Worm (Caenorhabditis elegans) whole organism, L1 larva: ENCODE data around the gene farl-11.
A peak's percentile ranks its signal among the peaks of the same experiment; 100 is the strongest.

Source experiments
- C16A3.4 ChIP-seq: fragments of 150-350 bp; optimal IDR thresholded peaks from 2 replicates; lab custom pipeline; 2014; ENCODE audit warnings: missing biosample characterization, missing genetic modification characterization
- F16B12.6 ChIP-seq: fragments of 150-350 bp; optimal IDR thresholded peaks from 2 replicates; lab custom pipeline; 2014; ENCODE audit warnings: missing biosample characterization, missing genetic modification characterization
- aly-2 ChIP-seq: fragments of 150-350 bp; optimal IDR thresholded peaks from 2 replicates; lab custom pipeline; 2014; ENCODE audit warnings: missing biosample characterization, missing genetic modification characterization
- ama-1 ChIP-seq: fragments of 150-350 bp; optimal IDR thresholded peaks from 2 replicates; lab custom pipeline; 2014
- blmp-1 ChIP-seq: fragments of 150-350 bp; optimal IDR thresholded peaks from 2 replicates; lab custom pipeline; 2014; ENCODE audit warnings: missing biosample characterization, missing genetic modification characterization
- ceh-63 ChIP-seq: fragments of 200-800 bp; sonication (Bioruptor generic); optimal IDR thresholded peaks from 2 replicates; lab custom pipeline; 2018; ENCODE audit warnings: mild to moderate bottlenecking, missing genetic modification characterization, missing compliant biosample characterization
- ceh-82 ChIP-seq, 3 experiments: fragments of 150-350 bp in 1 of 3; sonication (generic microtip) in 2 of 3; optimal IDR thresholded peaks; 2 replicates each; lab custom pipeline; 2014 to 2017; ENCODE audit warnings: missing biosample characterization in 3 of 3, missing genetic modification characterization in 3 of 3
- ceh-88 ChIP-seq: fragments of 200-800 bp; sonication (Bioruptor generic); IDR thresholded peaks from 2 replicates; pipeline ENCODE4 v1.3.6; 2022; ENCODE audit warnings: missing genetic modification characterization, missing compliant biosample characterization
- dsc-1 ChIP-seq: sonication (generic microtip); optimal IDR thresholded peaks from 2 replicates; lab custom pipeline; 2016; ENCODE audit warnings: mild to moderate bottlenecking, missing genetic modification characterization, missing compliant biosample characterization
- efl-1 ChIP-seq, 4 experiments: fragments of 150-350 bp; optimal IDR thresholded peaks in 3 of 4; peaks in 1 of 4; 1 replicate in 1 of 4; 2 replicates in 3 of 4; lab custom pipeline; 2014; ENCODE audit warnings: missing biosample characterization in 2 of 4, missing genetic modification characterization in 2 of 4, missing genetic modification reagents in 2 of 4
- elt-2 ChIP-seq: sonication (generic microtip); optimal IDR thresholded peaks from 2 replicates; lab custom pipeline; 2016; ENCODE audit warnings: missing genetic modification characterization, mild to moderate bottlenecking, inconsistent platforms, missing compliant biosample characterization, missing genetic modification reagents
- elt-3 ChIP-seq, 6 experiments: fragments of 150-350 bp in 1 of 6; sonication (generic microtip); optimal IDR thresholded peaks; 2 replicates each; lab custom pipeline; 2017 to 2018; ENCODE audit warnings: missing biosample characterization in 6 of 6, missing genetic modification characterization in 6 of 6, inconsistent platforms in 1 of 6
- fkh-10 ChIP-seq: sonication (generic microtip); optimal IDR thresholded peaks from 2 replicates; lab custom pipeline; 2017; ENCODE audit warnings: missing biosample characterization, missing genetic modification reagents, missing genetic modification characterization
- fkh-8 ChIP-seq: sonication (generic microtip); optimal IDR thresholded peaks from 2 replicates; lab custom pipeline; 2016; ENCODE audit warnings: mild to moderate bottlenecking, missing genetic modification characterization, missing compliant biosample characterization
- fos-1 ChIP-seq: fragments of 150-350 bp; optimal IDR thresholded peaks from 2 replicates; lab custom pipeline; 2014; ENCODE audit warnings: missing biosample characterization, missing genetic modification characterization
- hlh-4 ChIP-seq: sonication (generic microtip); optimal IDR thresholded peaks from 2 replicates; lab custom pipeline; 2016; ENCODE audit warnings: mild to moderate bottlenecking, missing genetic modification characterization, missing compliant biosample characterization
- hpl-2 ChIP-seq: fragments of 150-350 bp; optimal IDR thresholded peaks from 2 replicates; lab custom pipeline; 2014; ENCODE audit warnings: missing biosample characterization, missing genetic modification reagents, missing genetic modification characterization
- irx-1 ChIP-seq: sonication (generic microtip); optimal IDR thresholded peaks from 2 replicates; lab custom pipeline; 2016; ENCODE audit warnings: missing genetic modification characterization, missing compliant biosample characterization
- isw-1 ChIP-seq: fragments of 200-800 bp; sonication (Bioruptor generic); IDR thresholded peaks from 2 replicates; pipeline ENCODE4 v1.3.6; 2022; ENCODE audit warnings: missing genetic modification characterization, missing compliant biosample characterization
- jun-1 ChIP-seq: fragments of 150-350 bp; optimal IDR thresholded peaks from 2 replicates; lab custom pipeline; 2014; ENCODE audit warnings: missing biosample characterization, missing genetic modification reagents, missing genetic modification characterization
- lin-13 ChIP-seq: fragments of 150-350 bp; optimal IDR thresholded peaks from 2 replicates; lab custom pipeline; 2014; ENCODE audit warnings: missing biosample characterization, missing genetic modification reagents, missing genetic modification characterization
- lin-14 ChIP-seq: fragments of 200-800 bp; sonication (Bioruptor generic); optimal IDR thresholded peaks from 2 replicates; lab custom pipeline; 2018; ENCODE audit warnings: mild to moderate bottlenecking, missing genetic modification characterization, moderate library complexity, missing compliant biosample characterization
- lin-15B ChIP-seq: fragments of 150-350 bp; sonication (generic microtip); optimal IDR thresholded peaks from 3 replicates; lab custom pipeline; 2014; ENCODE audit warnings: missing biosample characterization, missing genetic modification characterization
- lin-35 ChIP-seq, 2 experiments: fragments of 150-350 bp; optimal IDR thresholded peaks; 2 replicates each; lab custom pipeline; 2014; ENCODE audit warnings: missing biosample characterization in 2 of 2, missing genetic modification characterization in 2 of 2, missing genetic modification reagents in 2 of 2
- lin-39 ChIP-seq: fragments of 150-350 bp; optimal IDR thresholded peaks from 2 replicates; lab custom pipeline; 2014; ENCODE audit warnings: missing biosample characterization, missing genetic modification reagents, missing genetic modification characterization
- lir-3 ChIP-seq: sonication (generic microtip); optimal IDR thresholded peaks from 2 replicates; lab custom pipeline; 2016; ENCODE audit warnings: mild to moderate bottlenecking, missing genetic modification characterization, moderate library complexity, missing compliant biosample characterization; ENCODE audit not compliant: poor library complexity
- lsy-2 ChIP-seq, 2 experiments: fragments of 150-350 bp; optimal IDR thresholded peaks; 2 replicates each; lab custom pipeline; 2014; ENCODE audit warnings: missing biosample characterization in 2 of 2, missing genetic modification characterization in 2 of 2
- mdl-1 ChIP-seq, 2 experiments: fragments of 150-350 bp; optimal IDR thresholded peaks; 2 replicates each; lab custom pipeline; 2014 to 2017; ENCODE audit warnings: missing biosample characterization in 2 of 2, missing genetic modification characterization in 2 of 2, inconsistent platforms in 1 of 2
- mef-2 ChIP-seq: fragments of 150-350 bp; optimal IDR thresholded peaks from 2 replicates; lab custom pipeline; 2014; ENCODE audit warnings: missing biosample characterization, missing genetic modification characterization
- nhr-19 ChIP-seq: fragments of 200-800 bp; sonication (Bioruptor generic); conservative IDR thresholded peaks from 2 replicates; pipeline ENCODE4 v1.3.6; 2022; ENCODE audit warnings: missing genetic modification characterization, missing compliant biosample characterization
- nhr-20 ChIP-seq: sonication (generic microtip); optimal IDR thresholded peaks from 2 replicates; lab custom pipeline; 2016; ENCODE audit warnings: mild to moderate bottlenecking, missing genetic modification characterization, missing compliant biosample characterization
- nhr-237 ChIP-seq: fragments of 150-350 bp; optimal IDR thresholded peaks from 2 replicates; lab custom pipeline; 2014; ENCODE audit warnings: missing biosample characterization, missing genetic modification characterization
- nhr-28 ChIP-seq: fragments of 150-350 bp; optimal IDR thresholded peaks from 2 replicates; lab custom pipeline; 2014; ENCODE audit warnings: missing biosample characterization, missing genetic modification characterization
- nhr-47 ChIP-seq: sonication (generic microtip); optimal IDR thresholded peaks from 2 replicates; lab custom pipeline; 2016; ENCODE audit warnings: mild to moderate bottlenecking, missing genetic modification characterization, moderate library complexity, missing compliant biosample characterization
- nhr-71 ChIP-seq: sonication (generic microtip); optimal IDR thresholded peaks from 2 replicates; lab custom pipeline; 2016; ENCODE audit warnings: mild to moderate bottlenecking, missing genetic modification characterization, moderate library complexity, missing compliant biosample characterization
- nhr-84 ChIP-seq: sonication (generic microtip); optimal IDR thresholded peaks from 2 replicates; lab custom pipeline; 2017; ENCODE audit warnings: missing biosample characterization, missing genetic modification characterization
- nhr-90 ChIP-seq: sonication (generic microtip); optimal IDR thresholded peaks from 2 replicates; lab custom pipeline; 2016; ENCODE audit warnings: mild to moderate bottlenecking, missing genetic modification characterization, missing compliant biosample characterization; ENCODE audit not compliant: poor library complexity
- pag-3 ChIP-seq: sonication (generic microtip); optimal IDR thresholded peaks from 2 replicates; lab custom pipeline; 2017; ENCODE audit warnings: missing genetic modification characterization, mild to moderate bottlenecking, missing compliant biosample characterization, antibody characterized with exemption, borderline replicate concordance; ENCODE audit not compliant: insufficient read depth
- skn-1 ChIP-seq: fragments of 150-350 bp; optimal IDR thresholded peaks from 2 replicates; lab custom pipeline; 2014; ENCODE audit warnings: missing biosample characterization, missing genetic modification characterization
- snpc-4 ChIP-seq: fragments of 150-350 bp; optimal IDR thresholded peaks from 2 replicates; lab custom pipeline; 2014; ENCODE audit warnings: missing biosample characterization, missing genetic modification characterization
- snu-23 ChIP-seq: sonication (generic microtip); optimal IDR thresholded peaks from 2 replicates; lab custom pipeline; 2016; ENCODE audit warnings: missing genetic modification characterization, missing compliant biosample characterization
- sox-4 ChIP-seq: sonication (generic microtip); optimal IDR thresholded peaks from 2 replicates; lab custom pipeline; 2016; ENCODE audit warnings: missing genetic modification characterization, missing compliant biosample characterization
- sup-37 ChIP-seq: fragments of 200-800 bp; sonication (Bioruptor generic); optimal IDR thresholded peaks from 2 replicates; lab custom pipeline; 2018; ENCODE audit warnings: mild to moderate bottlenecking, missing genetic modification characterization, missing compliant biosample characterization
- swsn-7 ChIP-seq: sonication (generic microtip); optimal IDR thresholded peaks from 2 replicates; lab custom pipeline; 2016; ENCODE audit warnings: missing genetic modification characterization, missing compliant biosample characterization
- tbx-2 ChIP-seq: sonication (generic microtip); optimal IDR thresholded peaks from 2 replicates; lab custom pipeline; 2016; ENCODE audit warnings: missing genetic modification characterization, missing compliant biosample characterization
- unc-130 ChIP-seq: fragments of 150-350 bp; optimal IDR thresholded peaks from 2 replicates; lab custom pipeline; 2017; ENCODE audit warnings: missing biosample characterization, missing genetic modification characterization, inconsistent platforms
- unc-62 ChIP-seq: fragments of 150-350 bp; optimal IDR thresholded peaks from 2 replicates; lab custom pipeline; 2014; ENCODE audit warnings: missing biosample characterization, missing genetic modification reagents, missing genetic modification characterization
- xbp-1 ChIP-seq: sonication (generic microtip); optimal IDR thresholded peaks from 2 replicates; lab custom pipeline; 2016; ENCODE audit warnings: missing genetic modification characterization, missing compliant biosample characterization
- zag-1 ChIP-seq: fragments of 150-350 bp; optimal IDR thresholded peaks from 2 replicates; lab custom pipeline; 2014; ENCODE audit warnings: missing biosample characterization, missing genetic modification characterization
- ztf-11 ChIP-seq, 2 experiments: sonication (generic microtip); optimal IDR thresholded peaks; 2 replicates each; lab custom pipeline; 2016 to 2017; ENCODE audit warnings: missing genetic modification characterization in 2 of 2, missing biosample characterization in 1 of 2, missing compliant biosample characterization in 1 of 2

The farl-11 gene

DNA sequence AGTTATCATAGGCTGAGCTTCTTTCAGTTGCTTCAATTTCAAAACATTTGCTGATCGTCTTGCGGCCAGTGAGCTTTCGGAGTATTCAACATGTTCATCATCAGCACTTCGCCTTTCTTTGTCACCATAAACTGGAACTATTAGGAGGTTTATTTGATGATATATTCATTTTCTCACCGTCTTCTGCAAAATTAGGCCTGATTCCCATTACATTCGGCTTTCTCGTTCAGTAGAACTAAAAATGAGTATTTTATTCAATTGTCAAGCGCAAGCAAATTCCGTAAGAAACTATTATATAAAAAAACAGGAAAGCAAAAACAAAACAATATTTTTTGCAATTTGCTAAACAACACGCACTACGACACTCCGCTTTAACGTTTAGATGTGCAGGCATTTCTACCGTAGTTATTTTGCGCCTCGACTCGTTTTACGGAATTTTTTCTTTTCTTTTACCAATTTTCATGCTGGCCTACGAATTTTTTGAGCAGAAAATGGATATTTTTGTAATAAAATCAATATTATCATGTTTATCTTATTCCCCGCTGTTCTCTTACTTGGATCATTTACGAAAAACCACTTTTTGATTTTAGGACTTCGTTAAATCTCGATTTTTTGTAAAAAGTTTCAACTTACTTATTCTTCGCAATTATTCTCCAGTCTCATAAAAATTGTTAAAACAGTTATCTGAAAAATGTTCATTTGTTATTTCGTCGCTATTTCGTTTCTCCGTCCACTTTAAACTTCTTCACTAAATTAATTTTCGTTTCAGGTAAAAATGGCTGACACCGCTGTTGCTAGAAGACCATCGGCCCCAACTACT is at the start of gene farl-11, which contains the start of gene rpl-33:
TSS of gene farl-11 (minus strand) at position 242 of the 820 bp plus-strand sequence.
TSS of gene rpl-33 (plus strand) at position 770 of the 820 bp plus-strand sequence.
- TF ChIP-seq lin-35 (GFP tag; optimal IDR thresholded peaks at IDR 0.05; lab: Kevin White, UChicago): peak; percentile 83 to 93
- no peak for TF ChIP-seq zag-1 (tag; lab: Kevin White, UChicago)
- TF ChIP-seq mef-2 (tag; lab: Kevin White, UChicago): no peak
- TF ChIP-seq ama-1 (lab: Kevin White, UChicago): peak; percentile 62
- peak; percentile 89 for TF ChIP-seq unc-130 (tag; lab: Kevin White, UChicago)
- no peak for TF ChIP-seq pag-3
- TF ChIP-seq nhr-90: peak; percentile 68
- no peak for TF ChIP-seq nhr-28 (tag; lab: Kevin White, UChicago)
- TF ChIP-seq fkh-10 (GFP tag; lab: Kevin White, UChicago): peak; percentile 33
- peak; percentile 64 for TF ChIP-seq dsc-1 (tag; lab: Kevin White, UChicago)
- peak; percentile 92 for TF ChIP-seq snu-23 (GFP tag; lab: Kevin White, UChicago)
- peak; percentile 77 to 92 (median 80) for TF ChIP-seq ceh-82 (tag; optimal IDR thresholded peaks at IDR 0.05; lab: Kevin White, UChicago)
- TF ChIP-seq hpl-2: peak; percentile 52
- peak; percentile 43 for TF ChIP-seq irx-1 (tag; lab: Kevin White, UChicago)
- TF ChIP-seq lin-15B (tag; lab: Kevin White, UChicago): peak; percentile 98
- peak; percentile 77 for TF ChIP-seq nhr-19 (GFP tag; lab: Robert Waterston, UW)
- peak; percentile 60 for TF ChIP-seq jun-1 (tag; lab: Kevin White, UChicago)
- TF ChIP-seq efl-1 (optimal IDR thresholded peaks at IDR 0.05; lab: Kevin White, UChicago): peak; percentile 84 to 86
- TF ChIP-seq efl-1 (GFP tag; optimal IDR thresholded peaks at IDR 0.05 in 1 of 2; lab: Kevin White, UChicago): peak; percentile 79 to 97
- TF ChIP-seq lir-3: peak; percentile 58
- TF ChIP-seq ceh-63 (GFP tag; lab: Kevin White, UChicago): no peak
- peak; percentile 45 for TF ChIP-seq sox-4
- TF ChIP-seq xbp-1 (tag; lab: Kevin White, UChicago): peak; percentile 81
- TF ChIP-seq skn-1 (tag; lab: Kevin White, UChicago): peak; percentile 93
- TF ChIP-seq lin-13: peak; percentile 79
- TF ChIP-seq lsy-2 (tag; optimal IDR thresholded peaks at IDR 0.05; lab: Kevin White, UChicago): peak; percentile 98 to 100
- TF ChIP-seq ztf-11 (tag; optimal IDR thresholded peaks at IDR 0.05; lab: Kevin White, UChicago): peak in 1 of 2 experiments; percentile 57
- TF ChIP-seq elt-2 (tag; lab: Kevin White, UChicago): peak; percentile 15
- peak; percentile 77 for TF ChIP-seq aly-2 (tag; lab: Kevin White, UChicago)
- TF ChIP-seq lin-39 (tag; lab: Kevin White, UChicago): peak; percentile 30
- TF ChIP-seq mdl-1 (tag; optimal IDR thresholded peaks at IDR 0.05; lab: Kevin White, UChicago): peak in 1 of 2 experiments; percentile 65
- TF ChIP-seq nhr-71 (tag; lab: Kevin White, UChicago): peak; percentile 87
- TF ChIP-seq fkh-8 (tag; lab: Kevin White, UChicago): peak; percentile 85
- TF ChIP-seq nhr-47: peak; percentile 83
- TF ChIP-seq hlh-4 (tag; lab: Kevin White, UChicago): no peak
- peak; percentile 89 for TF ChIP-seq fos-1 (tag; lab: Kevin White, UChicago)
- peak; percentile 26; the same call in 1 of the 2 replicates for TF ChIP-seq ceh-88 (GFP tag; lab: Robert Waterston, UW)
- peak; percentile 95 for TF ChIP-seq C16A3.4 (tag; lab: Kevin White, UChicago)
- no peak for TF ChIP-seq nhr-84 (tag; lab: Kevin White, UChicago)
- peak; percentile 86 for TF ChIP-seq nhr-20 (tag; lab: Kevin White, UChicago)
- peak; percentile 87 for TF ChIP-seq nhr-237 (tag; lab: Kevin White, UChicago)
- TF ChIP-seq unc-62 (GFP tag; lab: Kevin White, UChicago): no peak
- peak; percentile 70 for TF ChIP-seq F16B12.6
- peak; percentile 80 for TF ChIP-seq isw-1 (GFP tag; lab: Robert Waterston, UW)
- TF ChIP-seq sup-37: no peak
- TF ChIP-seq blmp-1 (tag; lab: Kevin White, UChicago): peak; percentile 84
- TF ChIP-seq lin-14: peak; percentile 85
- TF ChIP-seq tbx-2 (tag; lab: Kevin White, UChicago): peak; percentile 81
- TF ChIP-seq snpc-4: peak; percentile 73
- TF ChIP-seq swsn-7 (tag; lab: Kevin White, UChicago): peak; percentile 76
- TF ChIP-seq elt-3 (tag; optimal IDR thresholded peaks at IDR 0.05; lab: Kevin White, UChicago): peak in 4 of 6 experiments; percentile 14 to 84 (median 61)
